Fruit fly (Drosophila melanogaster): ENCODE measurements around the gene pkm.

Gene pkm

DNA sequence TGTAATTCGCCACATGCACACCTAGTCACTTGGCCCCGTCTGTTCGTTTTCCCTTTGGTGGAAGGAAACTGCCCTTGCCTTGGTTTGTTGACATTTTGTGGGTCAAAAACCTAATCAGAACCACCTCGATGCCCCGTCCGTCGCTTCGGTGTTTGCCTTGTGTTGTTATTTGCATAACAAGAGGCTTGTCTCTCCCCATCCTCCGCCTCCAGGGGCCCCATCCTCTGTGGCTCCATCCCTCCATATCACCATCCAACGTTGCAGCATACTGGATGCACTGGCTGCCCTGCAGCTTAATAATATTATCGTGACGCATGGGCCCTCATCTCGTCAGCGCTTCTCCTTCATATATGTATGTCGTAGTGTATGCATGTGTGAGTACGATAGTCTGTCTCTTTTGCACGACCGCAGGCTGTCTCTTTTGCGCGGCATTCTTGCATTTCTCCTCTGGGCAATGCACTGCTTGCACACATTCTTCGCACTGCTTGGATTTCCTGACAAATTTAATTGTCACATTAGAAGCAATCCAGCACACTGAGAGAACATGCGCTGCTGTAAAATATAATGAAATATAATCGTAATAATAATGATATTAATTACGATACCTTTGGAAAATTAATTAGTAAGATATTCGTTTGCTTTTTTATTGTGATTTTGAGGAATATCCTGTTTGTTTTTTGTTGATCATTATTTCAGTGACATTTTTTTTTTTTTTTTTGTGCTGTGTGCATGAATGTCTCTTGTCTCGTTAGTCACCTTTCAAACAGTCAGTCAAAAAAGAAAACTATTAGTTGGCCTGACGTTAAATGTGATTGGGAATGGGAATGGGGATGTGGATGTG lies 39.6 kb downstream of the pkm start (continued):
- no peak for TF ChIP-seq CG12071 (GFP tag; optimal IDR thresholded peaks at IDR 0.05)
- TF ChIP-seq CG7963 (GFP tag; IDR thresholded peaks at IDR 0.05; ENCODE audit: partially characterized antibody): no peak
- TF ChIP-seq Hr51 (GFP tag; optimal IDR thresholded peaks at IDR 0.05): no peak
- no peak for TF ChIP-seq CG4328 (GFP tag; optimal IDR thresholded peaks at IDR 0.05)
- no peak for TF ChIP-seq ind (GFP tag; optimal IDR thresholded peaks at IDR 0.05)
- no peak for TF ChIP-seq CG1529 (GFP tag; optimal IDR thresholded peaks at IDR 0.05)
- no peak for TF ChIP-seq corto (GFP tag; optimal IDR thresholded peaks at IDR 0.05)
- no peak for TF ChIP-seq sc (optimal IDR thresholded peaks at IDR 0.05)
- no peak for TF ChIP-seq sc (GFP tag; optimal IDR thresholded peaks at IDR 0.05)
- peak; percentile 93 for TF ChIP-seq CG31365 (tag; optimal IDR thresholded peaks at IDR 0.05)
- no peak for TF ChIP-seq crc (GFP tag; optimal IDR thresholded peaks at IDR 0.05)
- no peak for TF ChIP-seq tll (GFP tag; optimal IDR thresholded peaks at IDR 0.05)
- no peak for TF ChIP-seq Vsx1 (GFP tag; optimal IDR thresholded peaks at IDR 0.05)
- TF ChIP-seq gcm (GFP tag; optimal IDR thresholded peaks at IDR 0.05): peak; percentile 35
- TF ChIP-seq CG1024 (GFP tag; IDR thresholded peaks at IDR 0.05): no peak
- no peak for TF ChIP-seq CG43689 (GFP tag; IDR thresholded peaks at IDR 0.05)
- TF ChIP-seq eve (GFP tag; optimal IDR thresholded peaks at IDR 0.05): peak in 1 of 2 experiments; percentile 52
- TF ChIP-seq CG6683 (GFP tag; optimal IDR thresholded peaks at IDR 0.05): no peak
- TF ChIP-seq stc (GFP tag; IDR thresholded peaks at IDR 0.05): no peak
- peak; percentile 32 for TF ChIP-seq CG10267 (tag; optimal IDR thresholded peaks at IDR 0.05)
- no peak for TF ChIP-seq sens-2 (GFP tag; IDR thresholded peaks at IDR 0.05)
- no peak for TF ChIP-seq Ada2b (GFP tag; IDR thresholded peaks at IDR 0.05)
- no peak for TF ChIP-seq CG1647 (GFP tag; optimal IDR thresholded peaks at IDR 0.05)
- no peak for TF ChIP-seq unc-4 (GFP tag; IDR thresholded peaks at IDR 0.05; ENCODE audit: partially characterized antibody)
- no peak for TF ChIP-seq tin (GFP tag; optimal IDR thresholded peaks at IDR 0.05)
- no peak for TF ChIP-seq slp2 (GFP tag; optimal IDR thresholded peaks at IDR 0.05)
- TF ChIP-seq CG10274 (GFP tag; optimal IDR thresholded peaks at IDR 0.05): no peak
- no peak for TF ChIP-seq CG11560 (tag; IDR thresholded peaks at IDR 0.05)
- no peak for TF ChIP-seq dmrt99B (tag; optimal IDR thresholded peaks at IDR 0.05)
- no peak for TF ChIP-seq Lpt (GFP tag; optimal IDR thresholded peaks at IDR 0.05)
- TF ChIP-seq CG7987 (GFP tag; optimal IDR thresholded peaks at IDR 0.05): no peak
- no peak for TF ChIP-seq sim (GFP tag; IDR thresholded peaks at IDR 0.05)
- no peak for TF ChIP-seq Elba2 (GFP tag; optimal IDR thresholded peaks at IDR 0.05)
- TF ChIP-seq CG7556 (GFP tag; optimal IDR thresholded peaks at IDR 0.05): no peak
- no peak for TF ChIP-seq crp (GFP tag; optimal IDR thresholded peaks at IDR 0.05)
- TF ChIP-seq row (GFP tag; IDR thresholded peaks at IDR 0.05): peak; percentile 51; the same call in 2 of the 3 replicates
- TF ChIP-seq Sox100B (GFP tag; optimal IDR thresholded peaks at IDR 0.05): no peak
- TF ChIP-seq sisA (GFP tag; IDR thresholded peaks at IDR 0.05): no peak
- no peak for TF ChIP-seq vvl (GFP tag; IDR thresholded peaks at IDR 0.05)
- no peak for TF ChIP-seq HLH54F (GFP tag; optimal IDR thresholded peaks at IDR 0.05)
- TF ChIP-seq NC2β (GFP tag; optimal IDR thresholded peaks at IDR 0.05): no peak
- no peak for TF ChIP-seq Atf3 (GFP tag; optimal IDR thresholded peaks at IDR 0.05)
- TF ChIP-seq caup (GFP tag; optimal IDR thresholded peaks at IDR 0.05; ENCODE audit: severe bottlenecking): no peak
- no peak for TF ChIP-seq nerfin-2 (GFP tag; IDR thresholded peaks at IDR 0.05; ENCODE audit: partially characterized antibody)
- TF ChIP-seq Camta (GFP tag; optimal IDR thresholded peaks at IDR 0.05): no peak
- no peak for TF ChIP-seq hth (optimal IDR thresholded peaks at IDR 0.05)
- no peak for TF ChIP-seq Jarid2 (GFP tag; optimal IDR thresholded peaks at IDR 0.05)
- TF ChIP-seq Dref (GFP tag; IDR thresholded peaks at IDR 0.05): no peak
- no peak for TF ChIP-seq BEAF-32 (GFP tag; optimal IDR thresholded peaks at IDR 0.05)
